Worm (Caenorhabditis elegans) whole organism, young adult: ENCODE results near the gene arcp-1.

ENCODE experiments used
- F52B5.7 ChIP-seq: sonication (generic microtip); optimal IDR thresholded peaks from 2 replicates; lab custom pipeline; 2016; ENCODE audit warnings: mild to moderate bottlenecking, missing genetic modification characterization, missing compliant biosample characterization
- ceh-58 ChIP-seq: fragments of 200-800 bp; sonication (Bioruptor generic); IDR thresholded peaks from 2 replicates; pipeline ENCODE4 v1.3.6; 2022; ENCODE audit warnings: missing genetic modification characterization, missing compliant biosample characterization
- dpl-1 ChIP-seq: fragments of 150-350 bp; optimal IDR thresholded peaks from 2 replicates; lab custom pipeline; 2014; ENCODE audit warnings: missing biosample characterization, missing genetic modification reagents, missing genetic modification characterization
- hsf-1 ChIP-seq: fragments of 200-800 bp; sonication (Bioruptor generic); IDR thresholded peaks from 2 replicates; pipeline ENCODE4 v1.3.6; 2022; ENCODE audit warnings: missing genetic modification reagents, missing genetic modification characterization, missing compliant biosample characterization
- lsl-1 ChIP-seq: fragments of 200-800 bp; sonication (Bioruptor generic); optimal IDR thresholded peaks from 2 replicates; lab custom pipeline; 2018; ENCODE audit warnings: mild to moderate bottlenecking, missing genetic modification characterization, moderate library complexity, missing compliant biosample characterization
- madf-10 ChIP-seq: sonication (generic microtip); optimal IDR thresholded peaks from 2 replicates; lab custom pipeline; 2016; ENCODE audit warnings: mild to moderate bottlenecking, missing genetic modification characterization, missing compliant biosample characterization

DNA sequence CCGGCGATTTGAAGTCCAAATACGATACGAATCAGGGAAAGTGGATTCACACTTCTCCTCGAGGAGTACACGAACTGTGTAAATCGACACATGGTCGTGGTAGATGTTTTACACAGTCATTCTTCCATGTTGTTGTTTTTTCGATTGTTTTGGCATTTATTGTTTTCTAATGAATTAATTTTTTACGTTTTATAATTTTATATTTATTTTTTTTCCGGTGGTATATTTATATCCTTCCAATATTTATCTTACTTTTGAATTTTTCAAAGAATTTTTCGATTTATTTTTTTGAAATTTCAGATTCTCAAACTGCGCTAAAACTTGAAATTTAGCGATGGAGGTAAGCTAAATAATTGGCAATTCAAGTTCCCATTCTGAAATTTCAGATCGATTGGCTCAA is 46.0 kb downstream of the arcp-1 start, which contains the start of gene nrde-1:
- TF ChIP-seq lsl-1 (GFP tag; lab: Kevin White, UChicago) (no peak), madf-10 (tag; lab: Kevin White, UChicago) (no peak), ceh-58 (GFP tag; lab: Robert Waterston, UW) (no peak), hsf-1 (GFP tag; lab: Robert Waterston, UW) (no peak), dpl-1 (GFP tag; lab: Kevin White, UChicago) (no peak), F52B5.7 (tag; lab: Kevin White, UChicago) (no peak)
